Fruit fly (Drosophila melanogaster) whole organism, embryonic: ENCODE measurements around the gene Egfrap.

Experiments used
- Ada2b ChIP-seq: fragments of 200-800 bp; sonication (Bioruptor generic); IDR thresholded peaks from 2 replicates; pipeline ENCODE4 v1.3.6; 2022; ENCODE audit warnings: missing biosample characterization, missing genetic modification characterization
- BEAF-32 ChIP-seq: fragments of 200-800 bp; sonication (Bioruptor generic); optimal IDR thresholded peaks from 3 replicates; lab custom pipeline; 2017; ENCODE audit warnings: missing biosample characterization, missing genetic modification characterization, mild to moderate bottlenecking, moderate library complexity, missing genetic modification reagents
- Blimp-1 ChIP-seq: fragments of 200-800 bp; sonication (Bioruptor generic); optimal IDR thresholded peaks from 3 replicates; lab custom pipeline; 2018; ENCODE audit warnings: missing biosample characterization, missing genetic modification characterization, mild to moderate bottlenecking, moderate library complexity, missing genetic modification reagents
- C15 ChIP-seq: fragments of 200-800 bp; sonication (Bioruptor generic); IDR thresholded peaks from 3 replicates; pipeline ENCODE4 v1.3.6; 2022; ENCODE audit warnings: missing biosample characterization, missing genetic modification characterization
- CG15011 ChIP-seq: fragments of 200-800 bp; sonication (Bioruptor generic); optimal IDR thresholded peaks from 3 replicates; lab custom pipeline; 2018; ENCODE audit warnings: missing biosample characterization, mild to moderate bottlenecking, missing genetic modification characterization
- CG3838 ChIP-seq: fragments of 200-800 bp; sonication (Bioruptor generic); optimal IDR thresholded peaks from 3 replicates; lab custom pipeline; 2016; ENCODE audit warnings: missing biosample characterization, missing genetic modification characterization
- CG3847 ChIP-seq: fragments of 200-800 bp; sonication (Bioruptor generic); IDR thresholded peaks from 2 replicates; pipeline ENCODE4 v1.3.6; 2022; ENCODE audit warnings: missing biosample characterization, missing genetic modification characterization
- CG42726 ChIP-seq: fragments of 200-800 bp; sonication (Bioruptor generic); IDR thresholded peaks from 2 replicates; pipeline ENCODE4 v1.3.6; 2022; ENCODE audit warnings: missing biosample characterization, missing genetic modification characterization; ENCODE audit not compliant: partially characterized antibody
- CG5953 ChIP-seq: fragments of 200-800 bp; sonication (Bioruptor generic); IDR thresholded peaks from 2 replicates; pipeline ENCODE4 v1.3.6; 2022; ENCODE audit warnings: missing biosample characterization, missing genetic modification characterization
- CG7928 ChIP-seq: fragments of 200-800 bp; sonication (Bioruptor generic); optimal IDR thresholded peaks from 2 replicates; lab custom pipeline; 2017; ENCODE audit warnings: missing biosample characterization, mild to moderate bottlenecking, missing genetic modification characterization
- CG8281 ChIP-seq: fragments of 200-800 bp; sonication (Bioruptor generic); optimal IDR thresholded peaks from 2 replicates; lab custom pipeline; 2018; ENCODE audit warnings: missing biosample characterization, mild to moderate bottlenecking, missing genetic modification characterization, moderate library complexity
- CG9727 ChIP-seq: fragments of 200-800 bp; sonication (Bioruptor generic); optimal IDR thresholded peaks from 3 replicates; lab custom pipeline; 2017; ENCODE audit warnings: missing biosample characterization, mild to moderate bottlenecking, missing genetic modification characterization
- D ChIP-seq, 2 experiments: fragments of 200-800 bp in 1 of 2; fragments of >200 bp in 1 of 2; sonication (Bioruptor generic) in 1 of 2; optimal IDR thresholded peaks; 2 replicates in 1 of 2; 3 replicates in 1 of 2; lab custom pipeline; 2017; ENCODE audit warnings: mild to moderate bottlenecking in 1 of 2, missing biosample characterization in 1 of 2, missing genetic modification characterization in 1 of 2, missing genetic modification reagents in 1 of 2
- Ets65A ChIP-seq: fragments of 200-800 bp; sonication (Bioruptor generic); peaks from one replicate; lab custom pipeline; 2016; ENCODE audit warnings: missing biosample characterization, missing genetic modification characterization
- H15 ChIP-seq: fragments of 200-800 bp; sonication (Bioruptor generic); IDR thresholded peaks from 3 replicates; pipeline ENCODE4 v1.3.6; 2022; ENCODE audit warnings: missing biosample characterization, missing genetic modification characterization
- Hand ChIP-seq: fragments of 200-800 bp; sonication (Bioruptor generic); optimal IDR thresholded peaks from 2 replicates; lab custom pipeline; 2017; ENCODE audit warnings: mild to moderate bottlenecking, missing biosample characterization, missing genetic modification reagents, missing genetic modification characterization
- HmgZ ChIP-seq: fragments of 200-800 bp; sonication (Bioruptor generic); optimal IDR thresholded peaks from 2 replicates; lab custom pipeline; 2018; ENCODE audit warnings: missing biosample characterization, mild to moderate bottlenecking, missing genetic modification characterization
- Hr78 ChIP-seq, 2 experiments: fragments of 200-800 bp in 1 of 2; fragments of >200 bp in 1 of 2; sonication (Bioruptor generic) in 1 of 2; optimal IDR thresholded peaks; 2 replicates each; lab custom pipeline; 2017 to 2019; ENCODE audit warnings: missing biosample characterization in 2 of 2, missing genetic modification characterization in 2 of 2, mild to moderate bottlenecking in 1 of 2, moderate library complexity in 1 of 2
- MBD-R2 ChIP-seq: fragments of 200-800 bp; sonication (Bioruptor generic); IDR thresholded peaks from 2 replicates; pipeline ENCODE4 v1.3.6; 2022; ENCODE audit warnings: missing biosample characterization, missing genetic modification characterization
- Meics ChIP-seq: fragments of 200-800 bp; sonication (Bioruptor generic); optimal IDR thresholded peaks from 2 replicates; lab custom pipeline; 2017; ENCODE audit warnings: missing biosample characterization, mild to moderate bottlenecking, missing genetic modification characterization
- Nf-YA ChIP-seq: fragments of 200-800 bp; sonication (Bioruptor generic); IDR thresholded peaks from 2 replicates; pipeline ENCODE4 v1.3.6; 2022; ENCODE audit warnings: missing biosample characterization, missing genetic modification characterization
- Poxn ChIP-seq: fragments of 200-800 bp; sonication (Bioruptor generic); IDR thresholded peaks from 2 replicates; pipeline ENCODE4 v1.3.6; 2022; ENCODE audit warnings: missing biosample characterization, missing genetic modification characterization
- Rfx ChIP-seq: fragments of 200-800 bp; sonication (Bioruptor generic); IDR thresholded peaks from 2 replicates; pipeline ENCODE4 v1.3.6; 2022; ENCODE audit warnings: missing biosample characterization, missing genetic modification characterization
- ase ChIP-seq: fragments of 200-800 bp; sonication (Bioruptor generic); IDR thresholded peaks from 3 replicates; pipeline ENCODE4 v1.3.6; 2022; ENCODE audit warnings: missing biosample characterization, missing genetic modification characterization
- ash1 ChIP-seq: fragments of 200-800 bp; sonication (Bioruptor generic); optimal IDR thresholded peaks from 2 replicates; lab custom pipeline; 2018; ENCODE audit warnings: missing biosample characterization, mild to moderate bottlenecking, missing genetic modification characterization
- bsh ChIP-seq, 2 experiments: fragments of 200-800 bp; sonication (Bioruptor generic); optimal IDR thresholded peaks; 2 replicates each; lab custom pipeline; 2017 to 2018; ENCODE audit warnings: mild to moderate bottlenecking in 2 of 2, missing biosample characterization in 2 of 2, missing genetic modification characterization in 2 of 2, moderate library complexity in 1 of 2
- cg ChIP-seq: fragments of 200-800 bp; sonication (Bioruptor generic); optimal IDR thresholded peaks from 3 replicates; lab custom pipeline; 2019; ENCODE audit warnings: missing biosample characterization, mild to moderate bottlenecking, missing genetic modification characterization, moderate library complexity
- crc ChIP-seq: fragments of 200-800 bp; sonication (Bioruptor generic); optimal IDR thresholded peaks from 2 replicates; lab custom pipeline; 2016; ENCODE audit warnings: missing biosample characterization, missing genetic modification characterization
- dmrt99B ChIP-seq: fragments of 200-800 bp; sonication (Bioruptor generic); optimal IDR thresholded peaks from 2 replicates; lab custom pipeline; 2018; ENCODE audit warnings: missing biosample characterization, mild to moderate bottlenecking, missing genetic modification characterization, moderate library complexity
- dysf ChIP-seq: fragments of 200-800 bp; sonication (Bioruptor generic); IDR thresholded peaks from 3 replicates; pipeline ENCODE4 v1.3.6; 2022; ENCODE audit warnings: missing biosample characterization, missing genetic modification characterization
- ewg ChIP-seq: fragments of 200-800 bp; sonication (Bioruptor generic); optimal IDR thresholded peaks from 3 replicates; lab custom pipeline; 2017; ENCODE audit warnings: mild to moderate bottlenecking, missing biosample characterization, missing genetic modification reagents, missing genetic modification characterization
- fd64A ChIP-seq: fragments of 200-800 bp; sonication (Bioruptor generic); optimal IDR thresholded peaks from 3 replicates; lab custom pipeline; 2018; ENCODE audit warnings: missing biosample characterization, mild to moderate bottlenecking, missing genetic modification characterization
- fru ChIP-seq: fragments of >200 bp; optimal IDR thresholded peaks from 2 replicates; lab custom pipeline; 2017
- nerfin-2 ChIP-seq: fragments of 200-800 bp; sonication (Bioruptor generic); IDR thresholded peaks from 2 replicates; pipeline ENCODE4 v1.3.6; 2022; ENCODE audit warnings: missing biosample characterization, missing genetic modification characterization; ENCODE audit not compliant: partially characterized antibody
- nmo ChIP-seq: fragments of 200-800 bp; sonication (Bioruptor generic); optimal IDR thresholded peaks from 2 replicates; lab custom pipeline; 2018; ENCODE audit warnings: missing biosample characterization, mild to moderate bottlenecking, missing genetic modification characterization, moderate library complexity
- onecut ChIP-seq: fragments of 200-800 bp; sonication (Bioruptor generic); IDR thresholded peaks from 2 replicates; pipeline ENCODE4 v1.3.6; 2022; ENCODE audit warnings: missing biosample characterization, missing genetic modification characterization
- pnt ChIP-seq: fragments of 200-800 bp; sonication (Bioruptor generic); optimal IDR thresholded peaks from 3 replicates; lab custom pipeline; 2016; ENCODE audit warnings: missing biosample characterization, missing genetic modification characterization
- pum ChIP-seq: fragments of 200-800 bp; sonication (Bioruptor generic); optimal IDR thresholded peaks from 2 replicates; lab custom pipeline; 2016; ENCODE audit warnings: missing biosample characterization, missing genetic modification characterization
- repo ChIP-seq: fragments of 200-800 bp; sonication (Bioruptor generic); optimal IDR thresholded peaks from 2 replicates; lab custom pipeline; 2016; ENCODE audit warnings: missing biosample characterization, missing genetic modification characterization
- salm ChIP-seq: fragments of 200-800 bp; sonication (Bioruptor generic); optimal IDR thresholded peaks from 2 replicates; lab custom pipeline; 2018; ENCODE audit warnings: missing biosample characterization, mild to moderate bottlenecking, missing genetic modification characterization
- sc ChIP-seq, 3 experiments: fragments of >200 bp in 2 of 3; fragments of 200-800 bp in 1 of 3; sonication (Bioruptor generic) in 1 of 3; optimal IDR thresholded peaks; 2 replicates in 2 of 3; 3 replicates in 1 of 3; lab custom pipeline; 2017; ENCODE audit warnings: mild to moderate bottlenecking in 1 of 3, missing biosample characterization in 1 of 3, missing genetic modification characterization in 1 of 3, missing genetic modification reagents in 1 of 3
- sd ChIP-seq: fragments of 200-800 bp; sonication (Bioruptor generic); optimal IDR thresholded peaks from 3 replicates; lab custom pipeline; 2018; ENCODE audit warnings: missing biosample characterization, mild to moderate bottlenecking, missing genetic modification characterization, moderate library complexity
- slbo ChIP-seq: fragments of 200-800 bp; sonication (Bioruptor generic); IDR thresholded peaks from 2 replicates; pipeline ENCODE4 v1.3.6; 2022; ENCODE audit warnings: missing biosample characterization, missing genetic modification characterization
- slou ChIP-seq: fragments of 200-800 bp; sonication (Bioruptor generic); optimal IDR thresholded peaks from 3 replicates; lab custom pipeline; 2016; ENCODE audit warnings: missing biosample characterization, missing genetic modification characterization
- so ChIP-seq: fragments of 200-800 bp; sonication (Bioruptor generic); IDR thresholded peaks from 3 replicates; pipeline ENCODE4 v1.3.6; 2022; ENCODE audit warnings: missing biosample characterization, missing genetic modification characterization
- twi ChIP-seq: fragments of 200-800 bp; optimal IDR thresholded peaks from 2 replicates; lab custom pipeline; 2019; ENCODE audit warnings: missing biosample characterization, mild to moderate bottlenecking, missing genetic modification characterization, moderate library complexity
- zen2 ChIP-seq: fragments of 200-800 bp; sonication (Bioruptor generic); IDR thresholded peaks from 3 replicates; pipeline ENCODE4 v1.3.6; 2022; ENCODE audit warnings: missing biosample characterization, missing genetic modification characterization; ENCODE audit not compliant: partially characterized antibody

The Egfrap gene

DNA sequence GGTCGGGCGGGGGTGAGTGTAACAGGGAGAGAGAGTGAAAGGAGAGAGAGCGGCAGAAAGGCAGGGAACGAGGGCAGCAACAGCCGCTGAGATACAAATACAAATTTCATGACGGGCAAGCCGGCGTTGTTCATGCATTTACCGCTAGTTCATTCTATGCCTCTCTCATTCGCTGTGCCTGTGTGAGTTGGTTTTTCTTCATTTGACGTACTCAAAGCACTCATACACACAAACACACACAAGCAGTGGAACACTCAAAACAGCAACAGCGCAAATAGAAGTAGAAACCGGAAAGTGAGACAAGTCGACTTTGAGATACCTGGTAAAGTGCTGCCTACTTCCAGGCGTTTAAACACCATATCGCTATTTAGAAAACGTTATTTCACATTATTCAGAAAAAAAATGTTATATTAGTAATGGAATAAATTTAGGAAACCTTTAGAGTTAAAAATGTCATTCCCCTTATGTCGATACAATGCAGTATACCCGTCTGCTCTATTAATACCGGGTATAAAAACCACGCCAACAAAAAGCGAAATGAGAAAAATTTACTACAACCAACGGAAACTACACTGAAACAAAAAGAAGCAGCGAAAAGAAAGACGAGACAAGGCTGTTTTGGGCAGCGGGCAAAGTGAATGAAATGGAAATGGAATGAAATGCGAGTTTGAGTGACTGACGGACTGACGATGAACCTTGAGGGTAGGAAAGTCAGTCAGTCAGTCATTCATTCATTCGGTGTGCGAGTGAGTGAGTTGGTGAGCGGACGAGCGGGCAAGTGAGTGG lies 25.9 kb upstream of the Egfrap start (continued):
- TF ChIP-seq CG15011 (GFP tag; lab: Kevin White, UChicago) (peak; percentile 79), Ada2b (peak; percentile 96), dysf (GFP tag; lab: Robert Waterston, UW) (peak; percentile 96), BEAF-32 (GFP tag; lab: Kevin White, UChicago) (no peak), HmgZ (tag; lab: Kevin White, UChicago) (peak; percentile 82), cg (peak; percentile 95), Nf-YA (GFP tag; lab: Robert Waterston, UW) (peak; percentile 96), twi (tag; lab: Kevin White, UChicago) (peak; percentile 80), crc (GFP tag; lab: Kevin White, UChicago) (peak; percentile 87), zen2 (GFP tag; lab: Robert Waterston, UW) (0 out of 3 replicates have a peak, but pooled peaks have one; percentile 32), ase (GFP tag; lab: Robert Waterston, UW) (peak; percentile 96), Rfx (GFP tag; lab: Robert Waterston, UW) (peak; percentile 86), H15 (GFP tag; lab: Robert Waterston, UW) (peak; percentile 98), D (optimal IDR thresholded peaks at IDR 0.05; lab: Kevin White, UChicago) (peak; percentile 92), D (GFP tag; optimal IDR thresholded peaks at IDR 0.05; lab: Kevin White, UChicago) (peak; percentile 98), CG8281 (peak; percentile 100), MBD-R2 (GFP tag; lab: Robert Waterston, UW) (peak; percentile 55; the same call in 1 of the 2 replicates), CG3847 (peak; percentile 78), CG3838 (peak; percentile 81), fd64A (GFP tag; lab: Kevin White, UChicago) (peak; percentile 85), Meics (GFP tag; lab: Kevin White, UChicago) (peak; percentile 85), pum (GFP tag; lab: Kevin White, UChicago) (peak; percentile 97), salm (tag; lab: Kevin White, UChicago) (peak; percentile 94), slou (GFP tag; lab: Kevin White, UChicago) (peak; percentile 83), fru (lab: Kevin White, UChicago) (peak; percentile 50), Blimp-1 (GFP tag; lab: Kevin White, UChicago) (peak; percentile 98), CG5953 (GFP tag; lab: Robert Waterston, UW) (peak; percentile 93), onecut (peak; percentile 91), slbo (GFP tag; lab: Robert Waterston, UW) (peak; percentile 88), so (GFP tag; lab: Robert Waterston, UW) (peak; percentile 88), nmo (GFP tag; lab: Kevin White, UChicago) (peak; percentile 96), Ets65A (peak; percentile 98), pnt (peak; percentile 96), CG42726 (GFP tag; lab: Robert Waterston, UW) (no peak), CG7928 (GFP tag; lab: Kevin White, UChicago) (peak; percentile 47), nerfin-2 (GFP tag; lab: Robert Waterston, UW) (no peak), Hr78 (GFP tag; optimal IDR thresholded peaks at IDR 0.05; lab: Kevin White, UChicago) (peak in 1 of 2 experiments; percentile 87), C15 (GFP tag; lab: Robert Waterston, UW) (peak; percentile 53; the same call in 1 of the 3 replicates), CG9727 (peak; percentile 94), Hand (GFP tag; lab: Kevin White, UChicago) (peak; percentile 62), ewg (GFP tag; lab: Kevin White, UChicago) (peak; percentile 90), dmrt99B (tag; lab: Kevin White, UChicago) (peak; percentile 96), sd (tag; lab: Kevin White, UChicago) (peak; percentile 77), ash1 (GFP tag; lab: Kevin White, UChicago) (no peak), Poxn (GFP tag; lab: Robert Waterston, UW) (no peak), sc (optimal IDR thresholded peaks at IDR 0.05; lab: Kevin White, UChicago) (peak in 1 of 2 experiments; percentile 33), sc (GFP tag; optimal IDR thresholded peaks at IDR 0.05; lab: Kevin White, UChicago) (peak; percentile 97), bsh (GFP tag; optimal IDR thresholded peaks at IDR 0.05; lab: Kevin White, UChicago) (peak in 1 of 2 experiments; percentile 98), repo (GFP tag; lab: Kevin White, UChicago) (peak; percentile 84)
